Worm (Caenorhabditis elegans) whole organism, L1 larva: ENCODE measurements around the gene R02F2.10.
A peak's percentile ranks its signal among the peaks of the same experiment; 100 is the strongest.

Experiments used
- C04F5.9 ChIP-seq: sonication (generic microtip); optimal IDR thresholded peaks from 2 replicates; lab custom pipeline; 2016; ENCODE audit warnings: missing genetic modification characterization, missing compliant biosample characterization
- C16A3.4 ChIP-seq: fragments of 150-350 bp; optimal IDR thresholded peaks from 2 replicates; lab custom pipeline; 2014; ENCODE audit warnings: missing biosample characterization, missing genetic modification characterization
- C34B4.2 ChIP-seq: sonication (generic microtip); optimal IDR thresholded peaks from 2 replicates; lab custom pipeline; 2017; ENCODE audit warnings: mild to moderate bottlenecking, missing genetic modification characterization, missing compliant biosample characterization
- aha-1 ChIP-seq: fragments of 150-350 bp; optimal IDR thresholded peaks from 2 replicates; lab custom pipeline; 2014; ENCODE audit warnings: missing biosample characterization, missing genetic modification characterization
- blmp-1 ChIP-seq: fragments of 150-350 bp; optimal IDR thresholded peaks from 2 replicates; lab custom pipeline; 2014; ENCODE audit warnings: missing biosample characterization, missing genetic modification characterization
- ceh-63 ChIP-seq: fragments of 200-800 bp; sonication (Bioruptor generic); optimal IDR thresholded peaks from 2 replicates; lab custom pipeline; 2018; ENCODE audit warnings: mild to moderate bottlenecking, missing genetic modification characterization, missing compliant biosample characterization
- ceh-8 ChIP-seq: fragments of 200-800 bp; sonication (Bioruptor generic); optimal IDR thresholded peaks from 2 replicates; lab custom pipeline; 2018; ENCODE audit warnings: mild to moderate bottlenecking, missing genetic modification characterization, moderate library complexity, missing compliant biosample characterization
- ceh-82 ChIP-seq, 3 experiments: fragments of 150-350 bp in 1 of 3; sonication (generic microtip) in 2 of 3; optimal IDR thresholded peaks; 2 replicates each; lab custom pipeline; 2014 to 2017; ENCODE audit warnings: missing biosample characterization in 3 of 3, missing genetic modification characterization in 3 of 3
- ceh-88 ChIP-seq: fragments of 200-800 bp; sonication (Bioruptor generic); IDR thresholded peaks from 2 replicates; pipeline ENCODE4 v1.3.6; 2022; ENCODE audit warnings: missing genetic modification characterization, missing compliant biosample characterization
- dpl-1 ChIP-seq, 3 experiments: fragments of 150-350 bp in 2 of 3; sonication (generic microtip) in 1 of 3; optimal IDR thresholded peaks; 2 replicates each; lab custom pipeline; 2014 to 2017; ENCODE audit warnings: missing biosample characterization in 3 of 3, missing genetic modification characterization in 3 of 3, missing genetic modification reagents in 3 of 3
- dsc-1 ChIP-seq: sonication (generic microtip); optimal IDR thresholded peaks from 2 replicates; lab custom pipeline; 2016; ENCODE audit warnings: mild to moderate bottlenecking, missing genetic modification characterization, missing compliant biosample characterization
- efl-1 ChIP-seq, 4 experiments: fragments of 150-350 bp; optimal IDR thresholded peaks in 3 of 4; peaks in 1 of 4; 1 replicate in 1 of 4; 2 replicates in 3 of 4; lab custom pipeline; 2014; ENCODE audit warnings: missing biosample characterization in 2 of 4, missing genetic modification characterization in 2 of 4, missing genetic modification reagents in 2 of 4
- egl-13 ChIP-seq: sonication (generic microtip); optimal IDR thresholded peaks from 2 replicates; lab custom pipeline; 2016; ENCODE audit warnings: missing genotype, missing genetic modification reagents, missing genetic modification characterization, missing compliant biosample characterization
- elt-3 ChIP-seq, 6 experiments: fragments of 150-350 bp in 1 of 6; sonication (generic microtip); optimal IDR thresholded peaks; 2 replicates each; lab custom pipeline; 2017 to 2018; ENCODE audit warnings: missing biosample characterization in 6 of 6, missing genetic modification characterization in 6 of 6, inconsistent platforms in 1 of 6
- fkh-8 ChIP-seq: sonication (generic microtip); optimal IDR thresholded peaks from 2 replicates; lab custom pipeline; 2016; ENCODE audit warnings: mild to moderate bottlenecking, missing genetic modification characterization, missing compliant biosample characterization
- irx-1 ChIP-seq: sonication (generic microtip); optimal IDR thresholded peaks from 2 replicates; lab custom pipeline; 2016; ENCODE audit warnings: missing genetic modification characterization, missing compliant biosample characterization
- lin-14 ChIP-seq: fragments of 200-800 bp; sonication (Bioruptor generic); optimal IDR thresholded peaks from 2 replicates; lab custom pipeline; 2018; ENCODE audit warnings: mild to moderate bottlenecking, missing genetic modification characterization, moderate library complexity, missing compliant biosample characterization
- lin-15B ChIP-seq: fragments of 150-350 bp; sonication (generic microtip); optimal IDR thresholded peaks from 3 replicates; lab custom pipeline; 2014; ENCODE audit warnings: missing biosample characterization, missing genetic modification characterization
- lin-35 ChIP-seq, 2 experiments: fragments of 150-350 bp; optimal IDR thresholded peaks; 2 replicates each; lab custom pipeline; 2014; ENCODE audit warnings: missing biosample characterization in 2 of 2, missing genetic modification characterization in 2 of 2, missing genetic modification reagents in 2 of 2
- lsy-2 ChIP-seq, 2 experiments: fragments of 150-350 bp; optimal IDR thresholded peaks; 2 replicates each; lab custom pipeline; 2014; ENCODE audit warnings: missing biosample characterization in 2 of 2, missing genetic modification characterization in 2 of 2
- mab-9 ChIP-seq: fragments of 200-800 bp; sonication (Bioruptor generic); IDR thresholded peaks from 2 replicates; pipeline ENCODE4 v1.3.6; 2022; ENCODE audit warnings: missing genetic modification reagents, missing genetic modification characterization, missing compliant biosample characterization
- mdl-1 ChIP-seq, 2 experiments: fragments of 150-350 bp; optimal IDR thresholded peaks; 2 replicates each; lab custom pipeline; 2014 to 2017; ENCODE audit warnings: missing biosample characterization in 2 of 2, missing genetic modification characterization in 2 of 2, inconsistent platforms in 1 of 2
- mep-1 ChIP-seq: fragments of 150-350 bp; optimal IDR thresholded peaks from 2 replicates; lab custom pipeline; 2014; ENCODE audit warnings: missing biosample characterization, missing genetic modification characterization
- nhr-19 ChIP-seq: fragments of 200-800 bp; sonication (Bioruptor generic); conservative IDR thresholded peaks from 2 replicates; pipeline ENCODE4 v1.3.6; 2022; ENCODE audit warnings: missing genetic modification characterization, missing compliant biosample characterization
- nhr-20 ChIP-seq: sonication (generic microtip); optimal IDR thresholded peaks from 2 replicates; lab custom pipeline; 2016; ENCODE audit warnings: mild to moderate bottlenecking, missing genetic modification characterization, missing compliant biosample characterization
- nhr-47 ChIP-seq: sonication (generic microtip); optimal IDR thresholded peaks from 2 replicates; lab custom pipeline; 2016; ENCODE audit warnings: mild to moderate bottlenecking, missing genetic modification characterization, moderate library complexity, missing compliant biosample characterization
- nhr-71 ChIP-seq: sonication (generic microtip); optimal IDR thresholded peaks from 2 replicates; lab custom pipeline; 2016; ENCODE audit warnings: mild to moderate bottlenecking, missing genetic modification characterization, moderate library complexity, missing compliant biosample characterization
- nhr-76 ChIP-seq: sonication (generic microtip); optimal IDR thresholded peaks from 2 replicates; lab custom pipeline; 2017; ENCODE audit warnings: missing biosample characterization, missing genetic modification characterization
- nhr-84 ChIP-seq: sonication (generic microtip); optimal IDR thresholded peaks from 2 replicates; lab custom pipeline; 2017; ENCODE audit warnings: missing biosample characterization, missing genetic modification characterization
- nhr-85 ChIP-seq: sonication (generic microtip); peaks from one replicate; lab custom pipeline; 2016; ENCODE audit warnings: missing genetic modification characterization, inconsistent platforms, missing compliant biosample characterization
- nhr-90 ChIP-seq: sonication (generic microtip); optimal IDR thresholded peaks from 2 replicates; lab custom pipeline; 2016; ENCODE audit warnings: mild to moderate bottlenecking, missing genetic modification characterization, missing compliant biosample characterization; ENCODE audit not compliant: poor library complexity
- pax-3 ChIP-seq: fragments of 200-800 bp; sonication (Bioruptor generic); optimal IDR thresholded peaks from 2 replicates; lab custom pipeline; 2018; ENCODE audit warnings: mild to moderate bottlenecking, missing genetic modification characterization, moderate library complexity, missing compliant biosample characterization
- skn-1 ChIP-seq: fragments of 150-350 bp; optimal IDR thresholded peaks from 2 replicates; lab custom pipeline; 2014; ENCODE audit warnings: missing biosample characterization, missing genetic modification characterization
- snu-23 ChIP-seq: sonication (generic microtip); optimal IDR thresholded peaks from 2 replicates; lab custom pipeline; 2016; ENCODE audit warnings: missing genetic modification characterization, missing compliant biosample characterization
- sox-4 ChIP-seq: sonication (generic microtip); optimal IDR thresholded peaks from 2 replicates; lab custom pipeline; 2016; ENCODE audit warnings: missing genetic modification characterization, missing compliant biosample characterization
- tbx-2 ChIP-seq: sonication (generic microtip); optimal IDR thresholded peaks from 2 replicates; lab custom pipeline; 2016; ENCODE audit warnings: missing genetic modification characterization, missing compliant biosample characterization
- unc-130 ChIP-seq: fragments of 150-350 bp; optimal IDR thresholded peaks from 2 replicates; lab custom pipeline; 2017; ENCODE audit warnings: missing biosample characterization, missing genetic modification characterization, inconsistent platforms
- unc-30 ChIP-seq: sonication (generic microtip); optimal IDR thresholded peaks from 2 replicates; lab custom pipeline; 2017; ENCODE audit warnings: missing biosample characterization, missing genetic modification characterization
- xbp-1 ChIP-seq: sonication (generic microtip); optimal IDR thresholded peaks from 2 replicates; lab custom pipeline; 2016; ENCODE audit warnings: missing genetic modification characterization, missing compliant biosample characterization
- ztf-11 ChIP-seq, 2 experiments: sonication (generic microtip); optimal IDR thresholded peaks; 2 replicates each; lab custom pipeline; 2016 to 2017; ENCODE audit warnings: missing genetic modification characterization in 2 of 2, missing biosample characterization in 1 of 2, missing compliant biosample characterization in 1 of 2
- ztf-4 ChIP-seq: fragments of 150-350 bp; optimal IDR thresholded peaks from 2 replicates; lab custom pipeline; 2014; ENCODE audit warnings: missing biosample characterization, missing genetic modification characterization

The R02F2.10 gene

DNA sequence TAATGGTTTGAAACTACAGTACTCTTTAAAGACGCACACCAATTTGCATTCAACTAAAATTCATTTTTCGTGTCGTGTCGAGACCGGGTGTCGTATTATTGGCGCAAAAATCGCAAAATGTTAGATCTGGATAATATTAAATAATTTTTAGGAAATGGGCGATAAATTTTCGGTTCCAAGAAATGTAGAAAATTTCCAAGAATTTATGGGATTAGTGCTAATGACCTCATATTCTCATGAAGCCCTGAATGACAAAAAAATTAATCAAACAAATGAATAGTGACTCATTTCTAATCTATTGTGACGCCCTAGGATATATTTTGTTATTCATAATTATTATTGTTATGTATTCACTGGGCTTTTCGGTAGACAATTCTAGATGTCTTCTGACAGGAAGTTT is 22.6 kb downstream of the R02F2.10 start (continued):
- TF ChIP-seq ceh-88 (GFP tag; lab: Robert Waterston, UW), result no peak
- TF ChIP-seq nhr-71 (tag; lab: Kevin White, UChicago), result peak; percentile 77
- peak; percentile 88 for TF ChIP-seq fkh-8 (tag; lab: Kevin White, UChicago)
- TF ChIP-seq dsc-1 (tag; lab: Kevin White, UChicago), result peak; percentile 99
- peak; percentile 39 for TF ChIP-seq ceh-8 (GFP tag; lab: Kevin White, UChicago)
- TF ChIP-seq pax-3 (tag; lab: Kevin White, UChicago), result peak; percentile 83
- TF ChIP-seq mab-9, result no peak
- peak; percentile 7 to 19 for TF ChIP-seq lsy-2 (tag; optimal IDR thresholded peaks at IDR 0.05; lab: Kevin White, UChicago)

DNA sequence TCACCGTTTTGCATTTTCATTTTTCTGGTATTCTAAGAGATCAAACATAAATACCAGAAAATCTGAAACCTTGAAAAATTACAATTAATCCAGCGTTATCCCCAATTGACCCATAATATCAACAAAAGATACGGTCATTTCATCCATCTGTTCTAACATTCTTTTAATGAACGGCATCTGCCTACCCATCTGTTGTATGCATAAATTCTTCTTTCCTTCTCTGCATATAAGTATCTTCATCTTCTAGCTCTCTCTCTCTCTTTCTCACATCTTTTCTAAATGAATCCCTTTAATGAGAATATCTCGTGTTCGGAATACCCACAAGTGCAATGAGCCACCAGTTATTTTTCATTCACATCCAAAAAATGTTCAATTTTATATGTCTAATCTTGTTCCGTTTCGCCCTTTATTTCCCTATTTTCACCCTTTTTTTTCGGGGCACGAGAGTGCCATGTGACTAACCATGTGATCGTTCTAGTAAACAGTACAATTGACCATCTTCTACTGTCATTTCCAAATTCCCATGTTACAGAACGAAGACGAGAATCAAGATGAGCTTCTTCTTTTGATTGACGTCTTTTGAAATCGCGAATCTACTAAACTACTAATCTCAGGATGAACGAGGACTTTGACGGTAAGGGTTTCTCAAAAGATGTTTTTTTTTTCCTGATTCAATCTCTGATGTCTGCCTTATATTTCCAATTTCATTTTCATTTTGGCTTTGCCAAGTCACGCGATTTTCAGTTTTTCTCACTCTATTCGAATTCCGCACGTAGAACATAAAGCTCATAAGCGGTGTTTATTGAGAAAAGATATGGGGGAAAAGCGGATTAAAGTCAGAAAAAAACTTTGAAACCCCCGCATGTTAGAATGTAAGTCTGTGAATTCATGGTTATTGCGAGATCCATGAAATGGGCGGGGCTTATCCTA is 23.5 kb downstream of the R02F2.10 start, which contains the start of gene R02F2.1:
Gene R02F2.1 (plus strand): TSS at position 528 of the 930 bp plus-strand sequence.
- peak; percentile 40 for TF ChIP-seq nhr-47 (tag; lab: Kevin White, UChicago)
- TF ChIP-seq xbp-1 (tag; lab: Kevin White, UChicago), result peak; percentile 14
- no peak for TF ChIP-seq ztf-4 (tag; lab: Kevin White, UChicago)
- TF ChIP-seq nhr-84 (tag; lab: Kevin White, UChicago), result no peak
- TF ChIP-seq skn-1, result peak; percentile 16
- peak; percentile 63 for TF ChIP-seq lin-14 (GFP tag; lab: Kevin White, UChicago)
- TF ChIP-seq mab-9, result no peak
- TF ChIP-seq lin-35 (GFP tag; optimal IDR thresholded peaks at IDR 0.05; lab: Kevin White, UChicago), result peak; percentile 21 to 87
- no peak for TF ChIP-seq lin-15B (tag; lab: Kevin White, UChicago)
- peak; percentile 52 for TF ChIP-seq nhr-19 (GFP tag; lab: Robert Waterston, UW)
- peak in 1 of 2 experiments; percentile 84 for TF ChIP-seq mdl-1 (tag; optimal IDR thresholded peaks at IDR 0.05; lab: Kevin White, UChicago)
- peak; percentile 79 for TF ChIP-seq dsc-1 (tag; lab: Kevin White, UChicago)
- no peak for TF ChIP-seq ceh-82 (tag; optimal IDR thresholded peaks at IDR 0.05; lab: Kevin White, UChicago)
- TF ChIP-seq C16A3.4 (tag; lab: Kevin White, UChicago), result peak; percentile 24
- peak in 2 of 6 experiments; percentile 19 to 58 for TF ChIP-seq elt-3 (tag; optimal IDR thresholded peaks at IDR 0.05; lab: Kevin White, UChicago)
- no peak for TF ChIP-seq aha-1 (tag; lab: Kevin White, UChicago)
- peak; percentile 69 for TF ChIP-seq fkh-8 (tag; lab: Kevin White, UChicago)
- peak in 1 of 2 experiments; percentile 41 for TF ChIP-seq efl-1 (optimal IDR thresholded peaks at IDR 0.05; lab: Kevin White, UChicago)
- TF ChIP-seq efl-1 (GFP tag; optimal IDR thresholded peaks at IDR 0.05 in 1 of 2; lab: Kevin White, UChicago), result peak; percentile 42 to 95
- no peak for TF ChIP-seq C04F5.9 (tag; lab: Kevin White, UChicago)
- TF ChIP-seq tbx-2, result peak; percentile 38
- peak; percentile 49 for TF ChIP-seq mep-1 (tag; lab: Kevin White, UChicago)
- TF ChIP-seq unc-130 (tag; lab: Kevin White, UChicago), result peak; percentile 21
- peak; percentile 76 for TF ChIP-seq nhr-20 (tag; lab: Kevin White, UChicago)
- peak; percentile 72 for TF ChIP-seq nhr-71 (tag; lab: Kevin White, UChicago)
- TF ChIP-seq nhr-76 (tag; lab: Kevin White, UChicago), result no peak
- no peak for TF ChIP-seq irx-1 (tag; lab: Kevin White, UChicago)
- peak; percentile 78 for TF ChIP-seq snu-23 (GFP tag; lab: Kevin White, UChicago)
- peak in 1 of 2 experiments; percentile 14 for TF ChIP-seq ztf-11 (tag; optimal IDR thresholded peaks at IDR 0.05; lab: Kevin White, UChicago)
- TF ChIP-seq blmp-1 (tag; lab: Kevin White, UChicago), result peak; percentile 60
- no peak for TF ChIP-seq C34B4.2 (tag; lab: Kevin White, UChicago)
- TF ChIP-seq nhr-85 (tag; lab: Kevin White, UChicago), result peak; percentile 80
- TF ChIP-seq lsy-2 (tag; optimal IDR thresholded peaks at IDR 0.05; lab: Kevin White, UChicago), result peak; percentile 7 to 45
- peak; percentile 14 to 54 (median 50) for TF ChIP-seq dpl-1 (GFP tag; optimal IDR thresholded peaks at IDR 0.05; lab: Kevin White, UChicago)
- no peak for TF ChIP-seq ceh-63 (GFP tag; lab: Kevin White, UChicago)
- no peak for TF ChIP-seq unc-30 (tag; lab: Kevin White, UChicago)
- TF ChIP-seq nhr-90 (tag; lab: Kevin White, UChicago), result peak; percentile 66
- no peak for TF ChIP-seq egl-13
- peak; percentile 44 for TF ChIP-seq sox-4 (tag; lab: Kevin White, UChicago)
